Worm (Caenorhabditis elegans) whole organism, midembryonic: ENCODE measurements around the gene F38A1.8.

Experiments
- T22C8.4 ChIP-seq: fragments of 200-800 bp; sonication (Bioruptor generic); IDR thresholded peaks from 2 replicates; pipeline ENCODE4 v1.3.6; 2022; ENCODE audit warnings: missing genetic modification characterization, missing compliant biosample characterization
- cog-1 ChIP-seq: sonication (generic microtip); optimal IDR thresholded peaks from 2 replicates; lab custom pipeline; 2016; ENCODE audit warnings: missing genetic modification characterization, missing compliant biosample characterization
- flt-1 ChIP-seq: fragments of 200-800 bp; sonication (Bioruptor generic); IDR thresholded peaks from 2 replicates; pipeline ENCODE4 v1.3.6; 2022; ENCODE audit warnings: missing genetic modification characterization, missing compliant biosample characterization
- klf-2 ChIP-seq: fragments of 200-800 bp; sonication (Bioruptor generic); conservative IDR thresholded peaks from 2 replicates; pipeline ENCODE4 v1.3.6; 2022; ENCODE audit warnings: missing genetic modification reagents, missing genetic modification characterization, missing compliant biosample characterization
- med-1 ChIP-seq: sonication (generic microtip); optimal IDR thresholded peaks from 2 replicates; lab custom pipeline; 2017; ENCODE audit warnings: missing genetic modification characterization, mild to moderate bottlenecking, missing compliant biosample characterization, antibody characterized with exemption, missing genetic modification reagents; ENCODE audit not compliant: insufficient read depth
- ref-1 ChIP-seq: fragments of 200-800 bp; sonication (Bioruptor generic); conservative IDR thresholded peaks from 2 replicates; pipeline ENCODE4 v1.3.6; 2022; ENCODE audit warnings: missing genetic modification reagents, missing genetic modification characterization, missing compliant biosample characterization
- tab-1 ChIP-seq: fragments of 200-800 bp; sonication (Bioruptor generic); IDR thresholded peaks from 2 replicates; pipeline ENCODE4 v1.3.6; 2022; ENCODE audit warnings: missing genetic modification characterization, missing compliant biosample characterization
- ztf-23 ChIP-seq: fragments of 200-800 bp; sonication (Bioruptor generic); IDR thresholded peaks from 2 replicates; pipeline ENCODE4 v1.3.6; 2022; ENCODE audit warnings: missing genetic modification reagents, missing genetic modification characterization, missing compliant biosample characterization
- ztf-29 ChIP-seq: fragments of 200-800 bp; sonication (Bioruptor generic); IDR thresholded peaks from 2 replicates; pipeline ENCODE4 v1.3.6; 2022; ENCODE audit warnings: missing genetic modification reagents, missing genetic modification characterization, missing compliant biosample characterization

F38A1.8 gene

DNA sequence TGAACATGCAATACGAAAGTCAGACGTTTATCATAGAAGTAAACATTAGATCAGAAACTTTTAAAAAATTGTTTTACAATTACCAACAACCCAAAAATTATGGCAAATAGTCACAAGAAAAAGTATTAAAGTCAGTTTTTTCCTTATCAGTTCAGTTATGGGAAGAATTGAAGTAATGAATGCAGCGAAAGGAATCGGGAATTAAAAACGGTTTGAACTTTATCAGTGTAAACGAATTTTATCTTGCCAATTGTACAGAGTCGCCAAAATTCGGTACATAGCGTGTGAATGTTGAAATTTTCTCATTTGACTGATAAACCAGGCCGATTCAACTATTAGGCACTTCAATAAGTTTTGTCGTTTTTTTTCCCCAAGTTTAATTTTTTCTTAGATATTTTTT, 26.5 kb upstream of the F38A1.8 start:
- TF ChIP-seq klf-2 (GFP tag; lab: Robert Waterston, UW): no peak

ce11 chrIV:1264928-1265327, 25.3 kb upstream of the F38A1.8 start, which contains the start of gene F38A1.13:
Gene F38A1.13 (plus strand): TSS chrIV:1265228.
- TF ChIP-seq klf-2 (GFP tag; lab: Robert Waterston, UW) (no peak), tab-1 (no peak), ref-1 (GFP tag; lab: Robert Waterston, UW) (no peak), cog-1 (tag; lab: Kevin White, UChicago) (no peak), T22C8.4 (GFP tag; lab: Robert Waterston, UW) (no peak), med-1 (no peak), flt-1 (GFP tag; lab: Robert Waterston, UW) (no peak), ztf-29 (no peak), ztf-23 (no peak)

DNA sequence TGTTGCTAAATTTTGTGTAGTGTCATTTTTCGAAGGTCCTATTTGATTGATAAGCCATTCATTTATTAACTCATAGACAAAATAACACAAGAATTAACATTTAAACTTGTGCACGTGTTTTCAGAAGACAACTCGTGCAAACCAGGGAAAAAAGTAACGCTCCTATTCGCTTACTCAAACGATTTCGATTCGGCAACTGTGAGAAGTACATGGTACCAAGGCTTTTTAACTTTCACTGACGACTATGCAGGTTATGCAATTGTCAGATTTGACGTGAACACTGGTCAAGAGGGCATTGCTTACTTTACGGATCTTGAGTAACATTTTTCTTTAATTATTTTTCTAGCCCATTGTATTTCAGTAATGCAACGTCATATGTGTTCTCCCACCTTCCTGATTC, 22.3 kb upstream of the F38A1.8 start:
- TF ChIP-seq med-1: no peak
- TF ChIP-seq tab-1: no peak
- no peak for TF ChIP-seq ref-1 (GFP tag; lab: Robert Waterston, UW)
- TF ChIP-seq klf-2 (GFP tag; lab: Robert Waterston, UW): no peak
- no peak for TF ChIP-seq T22C8.4 (GFP tag; lab: Robert Waterston, UW)
- no peak for TF ChIP-seq ztf-23
- TF ChIP-seq cog-1 (tag; lab: Kevin White, UChicago): no peak
- no peak for TF ChIP-seq ztf-29
- no peak for TF ChIP-seq flt-1 (GFP tag; lab: Robert Waterston, UW)

DNA sequence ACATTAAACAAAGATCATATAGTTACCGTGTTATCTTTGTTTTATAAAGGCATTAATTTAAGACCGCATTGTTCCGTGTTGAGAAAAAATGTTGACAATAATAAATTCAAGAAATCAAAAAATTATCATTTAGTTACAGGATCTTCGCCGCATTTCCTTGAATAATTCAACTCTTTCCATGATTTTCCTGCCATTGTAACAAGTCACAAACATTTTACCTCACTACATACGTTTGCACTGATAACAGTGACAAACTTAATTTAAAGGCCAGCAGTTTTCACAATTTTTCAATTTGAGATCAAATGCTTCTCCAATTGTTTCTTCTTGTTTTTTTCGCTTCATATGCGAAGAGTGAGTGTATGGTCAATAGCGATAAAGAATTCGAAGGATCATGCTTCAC, 21.4 kb upstream of the F38A1.8 start, which contains the start of gene clec-169:
Gene clec-169 (plus strand): TSS at position 301 of the 400 bp plus-strand sequence.
- no peak for TF ChIP-seq ztf-29

- TF ChIP-seq med-1 (no peak), flt-1 (GFP tag; lab: Robert Waterston, UW) (no peak), tab-1 (no peak), ref-1 (GFP tag; lab: Robert Waterston, UW) (no peak), T22C8.4 (GFP tag; lab: Robert Waterston, UW) (no peak), ztf-29 (no peak), cog-1 (tag; lab: Kevin White, UChicago) (no peak), klf-2 (GFP tag; lab: Robert Waterston, UW) (no peak), ztf-23 (no peak)
These were observed 20.8 kb upstream of the F38A1.8 start for ce11 chrIV:1260474-1260873.

- TF ChIP-seq med-1: no peak
- no peak for TF ChIP-seq ref-1 (GFP tag; lab: Robert Waterston, UW)
- TF ChIP-seq flt-1 (GFP tag; lab: Robert Waterston, UW): no peak
- no peak for TF ChIP-seq ztf-23
- no peak for TF ChIP-seq cog-1 (tag; lab: Kevin White, UChicago)
- no peak for TF ChIP-seq tab-1
- no peak for TF ChIP-seq klf-2 (GFP tag; lab: Robert Waterston, UW)
- TF ChIP-seq ztf-29: no peak
- no peak for TF ChIP-seq T22C8.4 (GFP tag; lab: Robert Waterston, UW)
These were observed 17.1 kb upstream of the F38A1.8 start, which contains the start of gene clec-168 for ce11 chrIV:1256723-1257122. Gene clec-168 (plus strand): TSS chrIV:1256969.

- no peak for TF ChIP-seq tab-1
- TF ChIP-seq cog-1 (tag; lab: Kevin White, UChicago): no peak
- TF ChIP-seq ztf-29: no peak
- no peak for TF ChIP-seq klf-2 (GFP tag; lab: Robert Waterston, UW)
These were observed 16.0 kb upstream of the F38A1.8 start, which contains the start of gene clec-167 for ce11 chrIV:1255632-1256031. Gene clec-167 (minus strand): TSS chrIV:1255732.

DNA sequence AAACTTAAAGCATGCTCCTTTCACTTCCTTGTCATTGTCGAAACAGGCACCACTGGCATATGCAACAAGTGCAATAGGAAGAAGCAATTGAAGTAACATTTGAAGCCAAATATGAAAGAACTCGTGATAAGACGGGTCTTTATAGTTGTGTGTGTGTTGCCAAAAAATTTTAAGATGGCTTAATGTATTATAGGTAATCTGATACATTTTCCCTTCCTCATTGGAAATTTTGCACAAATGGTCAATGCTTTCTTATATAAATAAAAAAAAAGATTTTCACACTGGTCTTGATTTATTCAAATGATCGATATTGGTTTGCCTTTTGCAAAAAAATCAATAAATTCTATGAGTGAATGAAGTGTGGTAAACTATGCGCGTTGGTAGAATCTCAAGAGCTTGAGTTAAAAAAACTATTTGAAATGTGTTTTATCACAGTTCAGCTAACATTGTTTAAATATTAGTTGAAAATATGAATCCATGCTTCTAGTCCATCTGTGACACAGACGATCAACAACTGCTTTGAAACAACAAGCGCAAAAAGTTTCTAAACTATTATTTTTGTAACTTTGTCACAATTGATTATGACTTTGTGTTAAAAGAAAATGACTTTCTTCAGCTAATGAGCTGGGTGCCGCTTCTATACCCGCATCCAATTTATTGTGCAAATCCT, 11.7 kb upstream of the F38A1.8 start, which contains the start of the genes clec-166 and F38A1.6:
Gene clec-166 (minus strand): TSS at position 101 of the 670 bp plus-strand sequence.
Gene F38A1.6 (plus strand): TSS at position 620 of the 670 bp plus-strand sequence.
- no peak for TF ChIP-seq ztf-29
- TF ChIP-seq med-1: no peak
- TF ChIP-seq ztf-23: no peak
- TF ChIP-seq flt-1 (GFP tag; lab: Robert Waterston, UW): no peak
- TF ChIP-seq tab-1: no peak

DNA sequence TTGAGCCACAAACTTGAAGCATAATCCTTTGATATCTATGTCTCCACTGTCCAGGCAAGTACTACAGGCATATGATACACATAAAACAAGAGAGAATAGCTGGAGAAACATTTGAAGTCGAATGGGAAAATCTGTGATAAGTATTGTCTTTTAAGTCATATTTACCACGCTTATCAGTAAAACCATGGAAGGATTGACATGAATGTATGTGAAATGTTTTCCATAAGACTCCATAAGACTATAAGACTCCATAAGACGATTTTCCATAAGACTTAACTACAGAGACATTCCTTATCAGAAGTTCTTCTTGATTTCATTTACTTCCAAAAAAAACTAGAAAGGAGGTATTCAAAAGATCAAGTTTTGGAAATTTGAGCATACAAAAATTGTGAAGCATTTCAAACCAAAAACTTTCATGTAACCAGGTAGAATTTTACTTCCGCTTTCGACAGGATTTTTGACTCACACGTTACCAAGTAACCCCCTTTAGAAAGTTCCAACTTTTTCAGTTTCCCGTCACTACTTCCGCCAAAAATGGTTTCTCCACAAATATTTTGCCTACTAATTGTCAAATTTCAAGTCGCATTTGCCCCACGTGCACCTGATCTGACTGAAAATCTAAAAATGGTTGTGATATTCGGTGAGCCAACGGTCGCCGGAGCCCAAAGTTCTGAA, 7.2 kb upstream of the F38A1.8 start, which contains the start of the genes clec-165 and F38A1.11:
Gene clec-165 (minus strand): TSS at position 125 of the 675 bp plus-strand sequence.
Gene F38A1.11 (plus strand): TSS at position 625 of the 675 bp plus-strand sequence.
- TF ChIP-seq T22C8.4 (GFP tag; lab: Robert Waterston, UW) (no peak), ztf-29 (no peak), cog-1 (tag; lab: Kevin White, UChicago) (no peak), klf-2 (GFP tag; lab: Robert Waterston, UW) (no peak), ztf-23 (no peak)

DNA sequence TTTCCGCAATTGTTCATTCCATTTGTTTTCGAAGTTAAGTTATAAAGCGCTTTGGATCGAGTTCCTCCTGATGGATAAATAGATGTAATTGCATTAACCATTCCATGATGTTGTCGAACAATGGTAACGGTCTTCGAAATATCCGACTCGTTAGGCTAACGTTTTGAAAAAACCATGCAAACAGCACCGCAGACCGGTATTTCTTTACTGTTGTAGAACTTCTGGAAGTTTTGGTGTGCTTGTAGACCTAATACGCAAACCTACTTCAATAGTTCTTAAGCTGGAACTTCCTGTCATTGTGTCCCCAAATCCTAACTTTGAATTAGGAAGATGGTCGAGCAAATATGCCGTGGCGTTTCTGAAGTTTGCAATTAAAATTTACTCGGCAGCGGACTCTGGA, 5.6 kb upstream of the F38A1.8 start, which contains the start of gene F38A1.9:
Gene F38A1.9 (minus strand): TSS at position 101 of the 400 bp plus-strand sequence.
- TF ChIP-seq cog-1 (tag; lab: Kevin White, UChicago): no peak
- no peak for TF ChIP-seq ztf-23
- no peak for TF ChIP-seq ref-1 (GFP tag; lab: Robert Waterston, UW)
- TF ChIP-seq tab-1: no peak
- no peak for TF ChIP-seq flt-1 (GFP tag; lab: Robert Waterston, UW)
- no peak for TF ChIP-seq T22C8.4 (GFP tag; lab: Robert Waterston, UW)
- no peak for TF ChIP-seq ztf-29
- no peak for TF ChIP-seq med-1
- no peak for TF ChIP-seq klf-2 (GFP tag; lab: Robert Waterston, UW)
